Fruit fly (Drosophila melanogaster): ENCODE data around the gene CG42709.

The CG42709 gene

DNA sequence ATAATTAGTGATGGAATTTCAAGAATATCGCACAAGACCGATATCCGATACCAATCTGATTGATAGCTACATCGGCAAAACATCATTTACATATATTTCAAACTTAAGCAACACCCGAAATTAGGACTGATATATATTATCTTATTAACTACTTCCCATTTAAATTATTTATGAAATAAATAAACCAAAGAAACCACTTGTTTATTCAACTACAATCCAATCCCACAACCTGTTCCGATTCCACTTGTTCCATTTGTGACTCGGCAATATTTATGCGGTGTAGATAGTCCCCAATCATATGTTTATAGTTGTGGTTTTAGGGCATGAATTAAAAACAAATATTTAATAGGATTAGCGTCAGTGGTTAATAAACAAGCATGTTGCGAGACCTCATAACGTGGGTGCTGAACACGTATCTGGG is 35.2 kb upstream of the CG42709 start, which contains the start of the genes CG10973 and Vps13D (continued):
- TF ChIP-seq Abd-B (GFP tag; optimal IDR thresholded peaks at IDR 0.05), result no peak
- no peak for TF ChIP-seq CG9932 (GFP tag; IDR thresholded peaks at IDR 0.05)
- TF ChIP-seq Sox100B (GFP tag; optimal IDR thresholded peaks at IDR 0.05), result peak; percentile 60
- TF ChIP-seq CG11504 (tag; optimal IDR thresholded peaks at IDR 0.05), result no peak
- TF ChIP-seq HHEX (GFP tag; optimal IDR thresholded peaks at IDR 0.05), result no peak
- TF ChIP-seq rib (GFP tag; IDR thresholded peaks at IDR 0.05), result no peak
- no peak for TF ChIP-seq Tbp (GFP tag; optimal IDR thresholded peaks at IDR 0.05)
- no peak for TF ChIP-seq Hmx (GFP tag; optimal IDR thresholded peaks at IDR 0.05)
- no peak for TF ChIP-seq Atf-2 (GFP tag; optimal IDR thresholded peaks at IDR 0.05)
- no peak for TF ChIP-seq CG15514 (GFP tag; optimal IDR thresholded peaks at IDR 0.05)
- peak; percentile 11 for TF ChIP-seq Chrac-16 (GFP tag; optimal IDR thresholded peaks at IDR 0.05)
- no peak for TF ChIP-seq Atf3 (GFP tag; optimal IDR thresholded peaks at IDR 0.05)
- no peak for TF ChIP-seq disco-r (GFP tag; optimal IDR thresholded peaks at IDR 0.05)
- TF ChIP-seq nom (GFP tag; optimal IDR thresholded peaks at IDR 0.05), result no peak
- no peak; the same call in 1 of the 2 replicates for TF ChIP-seq peb (GFP tag; IDR thresholded peaks at IDR 0.05)
- no peak for TF ChIP-seq H15 (GFP tag; IDR thresholded peaks at IDR 0.05)
- TF ChIP-seq Dref (GFP tag; IDR thresholded peaks at IDR 0.05), result peak; percentile 67; the same call in 1 of the 2 replicates
- TF ChIP-seq cas (GFP tag; IDR thresholded peaks at IDR 0.05), result no peak
- no peak for TF ChIP-seq CG14050 (GFP tag; IDR thresholded peaks at IDR 0.05)
- TF ChIP-seq Trl (optimal IDR thresholded peaks at IDR 0.05), result no peak
- peak; percentile 24 for TF ChIP-seq Trl (GFP tag; optimal IDR thresholded peaks at IDR 0.05)
- TF ChIP-seq Oli (tag; optimal IDR thresholded peaks at IDR 0.05), result no peak
- peak; percentile 83 for TF ChIP-seq CG2129 (GFP tag; IDR thresholded peaks at IDR 0.05; ENCODE audit: partially characterized antibody)
- TF ChIP-seq grau (tag; optimal IDR thresholded peaks at IDR 0.05), result no peak
- TF ChIP-seq vfl (GFP tag; optimal IDR thresholded peaks at IDR 0.05), result peak; percentile 24
- TF ChIP-seq pan (optimal IDR thresholded peaks at IDR 0.05), result no peak
- TF ChIP-seq pan (GFP tag; optimal IDR thresholded peaks at IDR 0.05 in 1 of 2, IDR thresholded peaks at IDR 0.05 in 1 of 2), result no peak
- peak; percentile 64 for TF ChIP-seq CG7963 (GFP tag; IDR thresholded peaks at IDR 0.05; ENCODE audit: partially characterized antibody)
- TF ChIP-seq so (GFP tag; IDR thresholded peaks at IDR 0.05), result no peak
- no peak for TF ChIP-seq maf-S (GFP tag; optimal IDR thresholded peaks at IDR 0.05)
- peak; percentile 93 for TF ChIP-seq knrl (GFP tag; IDR thresholded peaks at IDR 0.05; ENCODE audit: partially characterized antibody)
- no peak for TF ChIP-seq CG6175 (GFP tag; IDR thresholded peaks at IDR 0.05)
- TF ChIP-seq CG10959 (GFP tag; IDR thresholded peaks at IDR 0.05), result no peak
- TF ChIP-seq CG32532 (GFP tag; IDR thresholded peaks at IDR 0.05), result 0 out of 2 replicates have a peak, but pooled peaks have one; percentile 7
- TF ChIP-seq psq (GFP tag; optimal IDR thresholded peaks at IDR 0.05), result no peak
- TF ChIP-seq CG3163 (GFP tag; optimal IDR thresholded peaks at IDR 0.05), result no peak
- no peak for TF ChIP-seq toy (GFP tag; IDR thresholded peaks at IDR 0.05)
- TF ChIP-seq CG34422 (GFP tag; IDR thresholded peaks at IDR 0.05), result peak; percentile 64; the same call in 1 of the 3 replicates
- TF ChIP-seq nerfin-2 (GFP tag; IDR thresholded peaks at IDR 0.05; ENCODE audit: partially characterized antibody), result peak; percentile 67
- no peak for TF ChIP-seq Sox102F (GFP tag; optimal IDR thresholded peaks at IDR 0.05)
- peak; percentile 61 for TF ChIP-seq CG17186 (GFP tag; optimal IDR thresholded peaks at IDR 0.05)
- TF ChIP-seq NFAT (GFP tag; IDR thresholded peaks at IDR 0.05), result no peak
- TF ChIP-seq CG4424 (GFP tag; optimal IDR thresholded peaks at IDR 0.05), result peak; percentile 52
- TF ChIP-seq jumu (GFP tag; optimal IDR thresholded peaks at IDR 0.05), result no peak
- TF ChIP-seq CG7556 (GFP tag; optimal IDR thresholded peaks at IDR 0.05), result no peak
- TF ChIP-seq vvl (GFP tag; IDR thresholded peaks at IDR 0.05), result no peak; the same call in none of the 2 replicates
- no peak for TF ChIP-seq Fer3 (tag; optimal IDR thresholded peaks at IDR 0.05)
- peak; percentile 16 for TF ChIP-seq NK7.1 (GFP tag; optimal IDR thresholded peaks at IDR 0.05)
- peak; percentile 11 for TF ChIP-seq gro (GFP tag; optimal IDR thresholded peaks at IDR 0.05)
- peak; percentile 73 for TF ChIP-seq MBD-R2 (GFP tag; IDR thresholded peaks at IDR 0.05)
- TF ChIP-seq CG11456 (GFP tag; IDR thresholded peaks at IDR 0.05), result no peak
- no peak for TF ChIP-seq Deaf1 (tag; optimal IDR thresholded peaks at IDR 0.05)
